Worm (Caenorhabditis elegans): ENCODE data around the gene W09C2.7.

ce11 chrIV:9618836-9619235 lies 3.3 kb downstream of the W09C2.7 start:
- TF ChIP-seq ref-1 (GFP tag; conservative IDR thresholded peaks at IDR 0.05) (no peak), tab-1 (GFP tag; IDR thresholded peaks at IDR 0.05) (no peak)

Data from whole organism, midembryonic.